Worm (Caenorhabditis elegans) whole organism, L1 larva: ENCODE results near the gene C01G5.7.

ENCODE experiments used
- C16A3.4 ChIP-seq: fragments of 150-350 bp; optimal IDR thresholded peaks from 2 replicates; lab custom pipeline; 2014; ENCODE audit warnings: missing biosample characterization, missing genetic modification characterization
- C34B4.2 ChIP-seq: sonication (generic microtip); optimal IDR thresholded peaks from 2 replicates; lab custom pipeline; 2017; ENCODE audit warnings: mild to moderate bottlenecking, missing genetic modification characterization, missing compliant biosample characterization
- Y116A8C.19 ChIP-seq: sonication (generic microtip); optimal IDR thresholded peaks from 2 replicates; lab custom pipeline; 2016; ENCODE audit warnings: missing compliant biosample characterization, missing genetic modification characterization, borderline replicate concordance
- aly-2 ChIP-seq: fragments of 150-350 bp; optimal IDR thresholded peaks from 2 replicates; lab custom pipeline; 2014; ENCODE audit warnings: missing biosample characterization, missing genetic modification characterization
- ama-1 ChIP-seq: fragments of 150-350 bp; optimal IDR thresholded peaks from 2 replicates; lab custom pipeline; 2014
- ceh-63 ChIP-seq: fragments of 200-800 bp; sonication (Bioruptor generic); optimal IDR thresholded peaks from 2 replicates; lab custom pipeline; 2018; ENCODE audit warnings: mild to moderate bottlenecking, missing genetic modification characterization, missing compliant biosample characterization
- ceh-8 ChIP-seq: fragments of 200-800 bp; sonication (Bioruptor generic); optimal IDR thresholded peaks from 2 replicates; lab custom pipeline; 2018; ENCODE audit warnings: mild to moderate bottlenecking, missing genetic modification characterization, moderate library complexity, missing compliant biosample characterization
- ceh-90 ChIP-seq: sonication (generic microtip); optimal IDR thresholded peaks from 2 replicates; lab custom pipeline; 2016; ENCODE audit warnings: missing genetic modification characterization, missing compliant biosample characterization
- ces-1 ChIP-seq: fragments of 150-350 bp; optimal IDR thresholded peaks from 2 replicates; lab custom pipeline; 2014; ENCODE audit warnings: missing biosample characterization, missing genetic modification reagents, missing genetic modification characterization
- dpl-1 ChIP-seq, 3 experiments: fragments of 150-350 bp in 2 of 3; sonication (generic microtip) in 1 of 3; optimal IDR thresholded peaks; 2 replicates each; lab custom pipeline; 2014 to 2017; ENCODE audit warnings: missing biosample characterization in 3 of 3, missing genetic modification characterization in 3 of 3, missing genetic modification reagents in 3 of 3
- dsc-1 ChIP-seq: sonication (generic microtip); optimal IDR thresholded peaks from 2 replicates; lab custom pipeline; 2016; ENCODE audit warnings: mild to moderate bottlenecking, missing genetic modification characterization, missing compliant biosample characterization
- efl-1 ChIP-seq, 4 experiments: fragments of 150-350 bp; optimal IDR thresholded peaks in 3 of 4; peaks in 1 of 4; 1 replicate in 1 of 4; 2 replicates in 3 of 4; lab custom pipeline; 2014; ENCODE audit warnings: missing biosample characterization in 2 of 4, missing genetic modification characterization in 2 of 4, missing genetic modification reagents in 2 of 4
- egl-13 ChIP-seq: sonication (generic microtip); optimal IDR thresholded peaks from 2 replicates; lab custom pipeline; 2016; ENCODE audit warnings: missing genotype, missing genetic modification reagents, missing genetic modification characterization, missing compliant biosample characterization
- egl-27 ChIP-seq, 2 experiments: fragments of 150-350 bp in 1 of 2; sonication (generic microtip); optimal IDR thresholded peaks; 3 replicates each; lab custom pipeline; 2017 to 2018; ENCODE audit warnings: missing biosample characterization in 2 of 2, missing genetic modification characterization in 2 of 2, missing genetic modification reagents in 2 of 2
- elt-2 ChIP-seq: sonication (generic microtip); optimal IDR thresholded peaks from 2 replicates; lab custom pipeline; 2016; ENCODE audit warnings: missing genetic modification characterization, mild to moderate bottlenecking, inconsistent platforms, missing compliant biosample characterization, missing genetic modification reagents
- ets-5 ChIP-seq: fragments of 200-800 bp; sonication (Bioruptor generic); IDR thresholded peaks from 2 replicates; pipeline ENCODE4 v1.3.6; 2022; ENCODE audit warnings: missing genetic modification characterization, missing compliant biosample characterization
- fos-1 ChIP-seq: fragments of 150-350 bp; optimal IDR thresholded peaks from 2 replicates; lab custom pipeline; 2014; ENCODE audit warnings: missing biosample characterization, missing genetic modification characterization
- hlh-17 ChIP-seq: fragments of 200-800 bp; sonication (Bioruptor generic); optimal IDR thresholded peaks from 2 replicates; lab custom pipeline; 2018; ENCODE audit warnings: missing genetic modification characterization, mild to moderate bottlenecking, missing compliant biosample characterization, moderate library complexity, borderline replicate concordance
- hlh-4 ChIP-seq: sonication (generic microtip); optimal IDR thresholded peaks from 2 replicates; lab custom pipeline; 2016; ENCODE audit warnings: mild to moderate bottlenecking, missing genetic modification characterization, missing compliant biosample characterization
- hpl-2 ChIP-seq: fragments of 150-350 bp; optimal IDR thresholded peaks from 2 replicates; lab custom pipeline; 2014; ENCODE audit warnings: missing biosample characterization, missing genetic modification reagents, missing genetic modification characterization
- irx-1 ChIP-seq: sonication (generic microtip); optimal IDR thresholded peaks from 2 replicates; lab custom pipeline; 2016; ENCODE audit warnings: missing genetic modification characterization, missing compliant biosample characterization
- isw-1 ChIP-seq: fragments of 200-800 bp; sonication (Bioruptor generic); IDR thresholded peaks from 2 replicates; pipeline ENCODE4 v1.3.6; 2022; ENCODE audit warnings: missing genetic modification characterization, missing compliant biosample characterization
- lin-14 ChIP-seq: fragments of 200-800 bp; sonication (Bioruptor generic); optimal IDR thresholded peaks from 2 replicates; lab custom pipeline; 2018; ENCODE audit warnings: mild to moderate bottlenecking, missing genetic modification characterization, moderate library complexity, missing compliant biosample characterization
- lin-35 ChIP-seq, 2 experiments: fragments of 150-350 bp; optimal IDR thresholded peaks; 2 replicates each; lab custom pipeline; 2014; ENCODE audit warnings: missing biosample characterization in 2 of 2, missing genetic modification characterization in 2 of 2, missing genetic modification reagents in 2 of 2
- lin-39 ChIP-seq: fragments of 150-350 bp; optimal IDR thresholded peaks from 2 replicates; lab custom pipeline; 2014; ENCODE audit warnings: missing biosample characterization, missing genetic modification reagents, missing genetic modification characterization
- lir-3 ChIP-seq: sonication (generic microtip); optimal IDR thresholded peaks from 2 replicates; lab custom pipeline; 2016; ENCODE audit warnings: mild to moderate bottlenecking, missing genetic modification characterization, moderate library complexity, missing compliant biosample characterization; ENCODE audit not compliant: poor library complexity
- mdl-1 ChIP-seq, 2 experiments: fragments of 150-350 bp; optimal IDR thresholded peaks; 2 replicates each; lab custom pipeline; 2014 to 2017; ENCODE audit warnings: missing biosample characterization in 2 of 2, missing genetic modification characterization in 2 of 2, inconsistent platforms in 1 of 2
- mef-2 ChIP-seq: fragments of 150-350 bp; optimal IDR thresholded peaks from 2 replicates; lab custom pipeline; 2014; ENCODE audit warnings: missing biosample characterization, missing genetic modification characterization
- nhr-12 ChIP-seq: sonication (generic microtip); optimal IDR thresholded peaks from 2 replicates; lab custom pipeline; 2017; ENCODE audit warnings: missing biosample characterization, missing genetic modification characterization
- nhr-20 ChIP-seq: sonication (generic microtip); optimal IDR thresholded peaks from 2 replicates; lab custom pipeline; 2016; ENCODE audit warnings: mild to moderate bottlenecking, missing genetic modification characterization, missing compliant biosample characterization
- nhr-237 ChIP-seq: fragments of 150-350 bp; optimal IDR thresholded peaks from 2 replicates; lab custom pipeline; 2014; ENCODE audit warnings: missing biosample characterization, missing genetic modification characterization
- nhr-47 ChIP-seq: sonication (generic microtip); optimal IDR thresholded peaks from 2 replicates; lab custom pipeline; 2016; ENCODE audit warnings: mild to moderate bottlenecking, missing genetic modification characterization, moderate library complexity, missing compliant biosample characterization
- nhr-71 ChIP-seq: sonication (generic microtip); optimal IDR thresholded peaks from 2 replicates; lab custom pipeline; 2016; ENCODE audit warnings: mild to moderate bottlenecking, missing genetic modification characterization, moderate library complexity, missing compliant biosample characterization
- nhr-84 ChIP-seq: sonication (generic microtip); optimal IDR thresholded peaks from 2 replicates; lab custom pipeline; 2017; ENCODE audit warnings: missing biosample characterization, missing genetic modification characterization
- nhr-90 ChIP-seq: sonication (generic microtip); optimal IDR thresholded peaks from 2 replicates; lab custom pipeline; 2016; ENCODE audit warnings: mild to moderate bottlenecking, missing genetic modification characterization, missing compliant biosample characterization; ENCODE audit not compliant: poor library complexity
- pax-3 ChIP-seq: fragments of 200-800 bp; sonication (Bioruptor generic); optimal IDR thresholded peaks from 2 replicates; lab custom pipeline; 2018; ENCODE audit warnings: mild to moderate bottlenecking, missing genetic modification characterization, moderate library complexity, missing compliant biosample characterization
- pqm-1 ChIP-seq: sonication (generic microtip); optimal IDR thresholded peaks from 3 replicates; lab custom pipeline; 2017; ENCODE audit warnings: missing biosample characterization, missing genetic modification characterization
- rnt-1 ChIP-seq: sonication (generic microtip); optimal IDR thresholded peaks from 2 replicates; lab custom pipeline; 2016; ENCODE audit warnings: mild to moderate bottlenecking, missing genetic modification characterization, moderate library complexity, missing compliant biosample characterization
- snpc-4 ChIP-seq: fragments of 150-350 bp; optimal IDR thresholded peaks from 2 replicates; lab custom pipeline; 2014; ENCODE audit warnings: missing biosample characterization, missing genetic modification characterization
- snu-23 ChIP-seq: sonication (generic microtip); optimal IDR thresholded peaks from 2 replicates; lab custom pipeline; 2016; ENCODE audit warnings: missing genetic modification characterization, missing compliant biosample characterization
- sptf-1 ChIP-seq: fragments of 150-350 bp; optimal IDR thresholded peaks from 2 replicates; lab custom pipeline; 2014; ENCODE audit warnings: missing biosample characterization, missing genetic modification characterization
- swsn-7 ChIP-seq: sonication (generic microtip); optimal IDR thresholded peaks from 2 replicates; lab custom pipeline; 2016; ENCODE audit warnings: missing genetic modification characterization, missing compliant biosample characterization
- tlp-1 ChIP-seq: fragments of 150-350 bp; optimal IDR thresholded peaks from 2 replicates; lab custom pipeline; 2014; ENCODE audit warnings: missing biosample characterization, missing genetic modification characterization
- unc-130 ChIP-seq: fragments of 150-350 bp; optimal IDR thresholded peaks from 2 replicates; lab custom pipeline; 2017; ENCODE audit warnings: missing biosample characterization, missing genetic modification characterization, inconsistent platforms
- unc-86 ChIP-seq: sonication (generic microtip); optimal IDR thresholded peaks from 2 replicates; lab custom pipeline; 2016; ENCODE audit warnings: missing genetic modification characterization, missing compliant biosample characterization
- vab-15 ChIP-seq: sonication (generic microtip); optimal IDR thresholded peaks from 2 replicates; lab custom pipeline; 2017; ENCODE audit warnings: missing genotype, mild to moderate bottlenecking, missing genetic modification characterization, missing compliant biosample characterization
- xbp-1 ChIP-seq: sonication (generic microtip); optimal IDR thresholded peaks from 2 replicates; lab custom pipeline; 2016; ENCODE audit warnings: missing genetic modification characterization, missing compliant biosample characterization
- zag-1 ChIP-seq: fragments of 150-350 bp; optimal IDR thresholded peaks from 2 replicates; lab custom pipeline; 2014; ENCODE audit warnings: missing biosample characterization, missing genetic modification characterization
- zip-4 ChIP-seq: fragments of 200-800 bp; sonication (Bioruptor generic); optimal IDR thresholded peaks from 2 replicates; lab custom pipeline; 2018; ENCODE audit warnings: mild to moderate bottlenecking, missing genetic modification characterization, moderate library complexity, missing compliant biosample characterization
- ztf-11 ChIP-seq, 2 experiments: sonication (generic microtip); optimal IDR thresholded peaks; 2 replicates each; lab custom pipeline; 2016 to 2017; ENCODE audit warnings: missing genetic modification characterization in 2 of 2, missing biosample characterization in 1 of 2, missing compliant biosample characterization in 1 of 2

The C01G5.7 gene

ce11 chrIV:6555388-6556330 is 37.7 kb downstream of the C01G5.7 start, which contains the start of gene paqr-1:
Gene paqr-1 (minus strand): TSS chrIV:6555438.
- TF ChIP-seq ceh-8 (GFP tag; lab: Kevin White, UChicago) (no peak), ces-1 (no peak), C34B4.2 (tag; lab: Kevin White, UChicago) (no peak), nhr-47 (tag; lab: Kevin White, UChicago) (peak; percentile 50), mdl-1 (tag; optimal IDR thresholded peaks at IDR 0.05; lab: Kevin White, UChicago) (peak in 1 of 2 experiments; percentile 74), dpl-1 (GFP tag; optimal IDR thresholded peaks at IDR 0.05; lab: Kevin White, UChicago) (peak; percentile 55 to 86 (median 71)), aly-2 (no peak), zip-4 (peak; percentile 63), vab-15 (no peak), xbp-1 (tag; lab: Kevin White, UChicago) (no peak), nhr-71 (tag; lab: Kevin White, UChicago) (peak; percentile 72), isw-1 (GFP tag; lab: Robert Waterston, UW) (peak; percentile 27; the same call in 1 of the 2 replicates), nhr-12 (tag; lab: Kevin White, UChicago) (no peak), zag-1 (no peak), Y116A8C.19 (tag; lab: Kevin White, UChicago) (no peak), nhr-90 (tag; lab: Kevin White, UChicago) (peak; percentile 50), ama-1 (lab: Kevin White, UChicago) (no peak), ceh-90 (no peak), lin-35 (GFP tag; optimal IDR thresholded peaks at IDR 0.05; lab: Kevin White, UChicago) (peak; percentile 66 to 81), unc-86 (no peak), ets-5 (GFP tag; lab: Robert Waterston, UW) (no peak), egl-27 (tag; optimal IDR thresholded peaks at IDR 0.05; lab: Kevin White, UChicago) (no peak), nhr-20 (tag; lab: Kevin White, UChicago) (peak; percentile 76), rnt-1 (tag; lab: Kevin White, UChicago) (peak; percentile 40), efl-1 (optimal IDR thresholded peaks at IDR 0.05; lab: Kevin White, UChicago) (peak; percentile 80 to 85), efl-1 (GFP tag; optimal IDR thresholded peaks at IDR 0.05 in 1 of 2; lab: Kevin White, UChicago) (peak; percentile 81 to 94), elt-2 (tag; lab: Kevin White, UChicago) (peak; percentile 50), nhr-237 (tag; lab: Kevin White, UChicago) (no peak), C16A3.4 (tag; lab: Kevin White, UChicago) (no peak), hpl-2 (GFP tag; lab: Kevin White, UChicago) (no peak), mef-2 (tag; lab: Kevin White, UChicago) (no peak), fos-1 (no peak), hlh-17 (no peak), lir-3 (tag; lab: Kevin White, UChicago) (peak; percentile 42), sptf-1 (tag; lab: Kevin White, UChicago) (no peak), hlh-4 (tag; lab: Kevin White, UChicago) (no peak), nhr-84 (tag; lab: Kevin White, UChicago) (no peak), snu-23 (GFP tag; lab: Kevin White, UChicago) (peak; percentile 51), pax-3 (no peak), lin-14 (peak; percentile 47), tlp-1 (tag; lab: Kevin White, UChicago) (no peak), irx-1 (tag; lab: Kevin White, UChicago) (peak; percentile 19), egl-13 (tag; lab: Kevin White, UChicago) (no peak), ceh-63 (no peak), ztf-11 (tag; optimal IDR thresholded peaks at IDR 0.05; lab: Kevin White, UChicago) (no peak), pqm-1 (no peak), dsc-1 (no peak), snpc-4 (no peak), swsn-7 (tag; lab: Kevin White, UChicago) (peak; percentile 2), lin-39 (tag; lab: Kevin White, UChicago) (no peak), unc-130 (tag; lab: Kevin White, UChicago) (peak; percentile 22)
